Worm (Caenorhabditis elegans): ENCODE data around the gene nspc-17.

The nspc-17 gene

ce11 chrX:14491103-14491502 lies 33.9 kb downstream of the nspc-17 start:
- no peak for TF ChIP-seq mml-1 (tag; optimal IDR thresholded peaks at IDR 0.05)
- peak; percentile 5 for TF ChIP-seq nhr-25 (tag; optimal IDR thresholded peaks at IDR 0.05)
- no peak for TF ChIP-seq nhr-23 (tag; optimal IDR thresholded peaks at IDR 0.05)
- TF ChIP-seq nfya-1 (tag; optimal IDR thresholded peaks at IDR 0.05; ENCODE audit: insufficient read depth) = peak; percentile 31
- peak; percentile 7 for TF ChIP-seq lin-39 (tag; optimal IDR thresholded peaks at IDR 0.05)
- no peak for TF ChIP-seq lin-15B (tag; optimal IDR thresholded peaks at IDR 0.05)
- TF ChIP-seq ceh-16 (tag; optimal IDR thresholded peaks at IDR 0.05) = no peak
- TF ChIP-seq elt-1 (tag; optimal IDR thresholded peaks at IDR 0.05) = peak; percentile 39
- peak; percentile 41 for TF ChIP-seq hmg-11 (tag; optimal IDR thresholded peaks at IDR 0.05)
- peak; percentile 18 for TF ChIP-seq pha-4 (tag; optimal IDR thresholded peaks at IDR 0.05)
- TF ChIP-seq pqm-1 (tag; optimal IDR thresholded peaks at IDR 0.05) = no peak
- TF ChIP-seq mdl-1 (tag; optimal IDR thresholded peaks at IDR 0.05) = no peak
- no peak for TF ChIP-seq fkh-2 (tag; optimal IDR thresholded peaks at IDR 0.05)
- peak; percentile 63 for TF ChIP-seq ama-1 (optimal IDR thresholded peaks at IDR 0.05)

- TF ChIP-seq lsy-12 (tag; optimal IDR thresholded peaks at IDR 0.05) = no peak
- no peak for TF ChIP-seq sea-2 (GFP tag; optimal IDR thresholded peaks at IDR 0.05)
- TF ChIP-seq ZK546.5 (tag; optimal IDR thresholded peaks at IDR 0.05) = no peak
- no peak for TF ChIP-seq egl-5 (tag; optimal IDR thresholded peaks at IDR 0.05)
- no peak for TF ChIP-seq nhr-23 (tag; optimal IDR thresholded peaks at IDR 0.05)
Measured at ce11 chrX:14490486-14490885, 34.5 kb downstream of the nspc-17 start.

DNA sequence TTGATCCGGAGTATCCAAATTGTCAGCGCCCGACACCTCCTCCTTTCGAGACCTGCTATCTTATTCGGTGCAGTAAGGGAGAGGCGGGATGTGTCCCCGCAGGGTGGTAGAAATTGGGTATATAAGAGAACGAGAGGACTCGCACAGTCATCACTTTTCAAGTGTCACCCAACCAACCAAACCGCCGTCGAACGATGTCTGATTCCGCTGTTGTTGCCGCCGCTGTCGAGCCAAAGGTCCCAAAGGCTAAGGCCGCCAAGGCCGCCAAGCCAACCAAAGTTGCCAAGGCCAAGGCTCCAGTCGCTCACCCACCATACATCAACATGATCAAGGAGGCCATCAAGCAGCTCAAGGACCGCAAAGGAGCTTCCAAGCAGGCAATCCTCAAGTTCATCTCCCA lies 35.0 kb downstream of the nspc-17 start, which contains the start of gene his-24:
Gene his-24, plus strand, starts transcription at position 150 of the 400 bp plus-strand sequence.
- TF ChIP-seq nhr-77 (tag; optimal IDR thresholded peaks at IDR 0.05) (peak; percentile 3), fos-1 (tag; optimal IDR thresholded peaks at IDR 0.05) (no peak), snpc-4 (tag; optimal IDR thresholded peaks at IDR 0.05) (peak; percentile 33), nhr-12 (tag; optimal IDR thresholded peaks at IDR 0.05) (no peak), lin-15B (tag; optimal IDR thresholded peaks at IDR 0.05) (no peak), ztf-4 (tag; optimal IDR thresholded peaks at IDR 0.05) (no peak), nhr-43 (tag; optimal IDR thresholded peaks at IDR 0.05; ENCODE audit: poor library complexity, severe bottlenecking) (peak; percentile 60), unc-62 (GFP tag; optimal IDR thresholded peaks at IDR 0.05) (no peak), nhr-237 (tag; optimal IDR thresholded peaks at IDR 0.05) (no peak), lin-39 (tag; optimal IDR thresholded peaks at IDR 0.05) (peak; percentile 92), eor-1 (tag; optimal IDR thresholded peaks at IDR 0.05) (no peak), elt-1 (tag; optimal IDR thresholded peaks at IDR 0.05) (peak; percentile 7), lsy-12 (tag; optimal IDR thresholded peaks at IDR 0.05) (peak; percentile 75), tbx-2 (tag; optimal IDR thresholded peaks at IDR 0.05) (peak; percentile 18), egl-27 (tag; optimal IDR thresholded peaks at IDR 0.05) (peak; percentile 49), nfya-1 (tag; optimal IDR thresholded peaks at IDR 0.05; ENCODE audit: insufficient read depth) (peak; percentile 72), ama-1 (optimal IDR thresholded peaks at IDR 0.05) (peak; percentile 91), nhr-28 (tag; optimal IDR thresholded peaks at IDR 0.05) (no peak), pqm-1 (tag; optimal IDR thresholded peaks at IDR 0.05) (no peak), nhr-11 (tag; optimal IDR thresholded peaks at IDR 0.05) (no peak), mml-1 (tag; optimal IDR thresholded peaks at IDR 0.05) (no peak), ceh-28 (tag; optimal IDR thresholded peaks at IDR 0.05) (no peak), zag-1 (tag; optimal IDR thresholded peaks at IDR 0.05) (no peak), egl-5 (tag; optimal IDR thresholded peaks at IDR 0.05) (no peak), jun-1 (tag; optimal IDR thresholded peaks at IDR 0.05) (peak; percentile 60), ZK546.5 (tag; optimal IDR thresholded peaks at IDR 0.05) (no peak), nhr-23 (tag; optimal IDR thresholded peaks at IDR 0.05) (peak; percentile 86), elt-3 (tag; optimal IDR thresholded peaks at IDR 0.05) (peak in 1 of 3 experiments; percentile 10), unc-39 (tag; optimal IDR thresholded peaks at IDR 0.05) (no peak), elt-2 (tag; optimal IDR thresholded peaks at IDR 0.05) (peak; percentile 59), fkh-10 (GFP tag; optimal IDR thresholded peaks at IDR 0.05) (no peak), ceh-9 (tag; optimal IDR thresholded peaks at IDR 0.05) (no peak), ceh-16 (tag; optimal IDR thresholded peaks at IDR 0.05) (no peak), nhr-67 (tag; optimal IDR thresholded peaks at IDR 0.05) (no peak), pha-4 (tag; optimal IDR thresholded peaks at IDR 0.05) (peak; percentile 81), ztf-11 (tag; optimal IDR thresholded peaks at IDR 0.05) (no peak), skn-1 (tag; optimal IDR thresholded peaks at IDR 0.05) (peak; percentile 82), hmg-11 (tag; optimal IDR thresholded peaks at IDR 0.05) (peak; percentile 56), nhr-25 (tag; optimal IDR thresholded peaks at IDR 0.05) (peak; percentile 94), daf-12 (tag; optimal IDR thresholded peaks at IDR 0.05) (no peak), mdl-1 (tag; optimal IDR thresholded peaks at IDR 0.05) (no peak), aly-2 (tag; optimal IDR thresholded peaks at IDR 0.05) (no peak), R02D3.7 (tag; optimal IDR thresholded peaks at IDR 0.05) (peak; percentile 16), sea-2 (GFP tag; optimal IDR thresholded peaks at IDR 0.05) (no peak), ceh-82 (tag; optimal IDR thresholded peaks at IDR 0.05) (peak; percentile 38), fkh-2 (tag; optimal IDR thresholded peaks at IDR 0.05) (no peak), nhr-76 (tag; optimal IDR thresholded peaks at IDR 0.05) (no peak)

Measured in whole organism, L3 larva.